Fruit fly (Drosophila melanogaster) whole organism, embryonic: ENCODE measurements around the gene dhd.
A peak's percentile ranks its signal among the peaks of the same experiment; 100 is the strongest.

Experiments
- Blimp-1 ChIP-seq: fragments of 200-800 bp; sonication (Bioruptor generic); optimal IDR thresholded peaks from 3 replicates; lab custom pipeline; 2018; ENCODE audit warnings: missing biosample characterization, missing genetic modification characterization, mild to moderate bottlenecking, moderate library complexity, missing genetic modification reagents
- CG10209 ChIP-seq: fragments of 200-800 bp; sonication (Bioruptor generic); optimal IDR thresholded peaks from 3 replicates; lab custom pipeline; 2017; ENCODE audit warnings: missing biosample characterization, mild to moderate bottlenecking, missing genetic modification characterization, missing genetic modification reagents
- CG11504 ChIP-seq: fragments of 200-800 bp; sonication (Bioruptor generic); optimal IDR thresholded peaks from 3 replicates; lab custom pipeline; 2019; ENCODE audit warnings: missing biosample characterization, mild to moderate bottlenecking, missing genetic modification characterization, moderate library complexity
- CG15011 ChIP-seq: fragments of 200-800 bp; sonication (Bioruptor generic); optimal IDR thresholded peaks from 3 replicates; lab custom pipeline; 2018; ENCODE audit warnings: missing biosample characterization, mild to moderate bottlenecking, missing genetic modification characterization
- CG15514 ChIP-seq: fragments of 200-800 bp; sonication (Bioruptor generic); optimal IDR thresholded peaks from 3 replicates; lab custom pipeline; 2017; ENCODE audit warnings: missing biosample characterization, missing genetic modification characterization, mild to moderate bottlenecking, moderate library complexity, missing genetic modification reagents
- CG1603 ChIP-seq: fragments of 200-800 bp; sonication (Bioruptor generic); optimal IDR thresholded peaks from 2 replicates; lab custom pipeline; 2019; ENCODE audit warnings: missing biosample characterization, mild to moderate bottlenecking, missing genetic modification characterization, moderate library complexity
- CG18011 ChIP-seq: fragments of 200-800 bp; sonication (Bioruptor generic); optimal IDR thresholded peaks from 2 replicates; lab custom pipeline; 2017; ENCODE audit warnings: missing biosample characterization, missing genetic modification characterization, mild to moderate bottlenecking, moderate library complexity, missing genotype
- CG34224 ChIP-seq: fragments of 200-800 bp; sonication (Bioruptor generic); IDR thresholded peaks from 3 replicates; pipeline ENCODE4 v1.3.6; 2022; ENCODE audit warnings: missing biosample characterization, missing genetic modification characterization; ENCODE audit not compliant: partially characterized antibody
- CG42726 ChIP-seq: fragments of 200-800 bp; sonication (Bioruptor generic); IDR thresholded peaks from 2 replicates; pipeline ENCODE4 v1.3.6; 2022; ENCODE audit warnings: missing biosample characterization, missing genetic modification characterization; ENCODE audit not compliant: partially characterized antibody
- CG4282 ChIP-seq: fragments of 200-800 bp; sonication (Bioruptor generic); optimal IDR thresholded peaks from 2 replicates; lab custom pipeline; 2016; ENCODE audit warnings: missing biosample characterization, missing genetic modification characterization
- CG4404 ChIP-seq: fragments of 200-800 bp; sonication (Bioruptor generic); IDR thresholded peaks from 2 replicates; pipeline ENCODE4 v1.3.6; 2022; ENCODE audit warnings: missing biosample characterization, missing genetic modification characterization
- CG4730 ChIP-seq: fragments of 200-800 bp; sonication (Bioruptor generic); IDR thresholded peaks from 2 replicates; pipeline ENCODE4 v1.3.6; 2022; ENCODE audit warnings: missing biosample characterization, missing genetic modification characterization
- CG6791 ChIP-seq: fragments of 200-800 bp; sonication (Bioruptor generic); IDR thresholded peaks from 3 replicates; pipeline ENCODE4 v1.3.6; 2022; ENCODE audit warnings: missing biosample characterization, missing genetic modification characterization; ENCODE audit not compliant: partially characterized antibody
- CG7556 ChIP-seq: fragments of 200-800 bp; sonication (Bioruptor generic); optimal IDR thresholded peaks from 2 replicates; lab custom pipeline; 2017; ENCODE audit warnings: missing biosample characterization, mild to moderate bottlenecking, missing genetic modification characterization
- CG7928 ChIP-seq: fragments of 200-800 bp; sonication (Bioruptor generic); optimal IDR thresholded peaks from 2 replicates; lab custom pipeline; 2017; ENCODE audit warnings: missing biosample characterization, mild to moderate bottlenecking, missing genetic modification characterization
- CG9437 ChIP-seq: fragments of 200-800 bp; sonication (Bioruptor generic); optimal IDR thresholded peaks from 2 replicates; lab custom pipeline; 2018; ENCODE audit warnings: missing biosample characterization, mild to moderate bottlenecking, missing genetic modification characterization
- CG9817 ChIP-seq: fragments of 200-800 bp; sonication (Bioruptor generic); optimal IDR thresholded peaks from 2 replicates; lab custom pipeline; 2018; ENCODE audit warnings: missing biosample characterization, mild to moderate bottlenecking, missing genetic modification characterization, moderate library complexity
- CG9876 ChIP-seq: fragments of 200-800 bp; sonication (Bioruptor generic); optimal IDR thresholded peaks from 2 replicates; lab custom pipeline; 2016; ENCODE audit warnings: missing biosample characterization, missing genetic modification characterization
- CG9932 ChIP-seq: fragments of 200-800 bp; sonication (Bioruptor generic); IDR thresholded peaks from 2 replicates; pipeline ENCODE4 v1.3.6; 2022; ENCODE audit warnings: missing biosample characterization, missing genetic modification characterization
- CHES-1-like ChIP-seq: fragments of 200-800 bp; sonication (Bioruptor generic); optimal IDR thresholded peaks from 2 replicates; lab custom pipeline; 2016; ENCODE audit warnings: missing biosample characterization, missing genetic modification characterization
- Eip74EF ChIP-seq, 2 experiments: fragments of 200-800 bp in 1 of 2; fragments of >200 bp in 1 of 2; sonication (Bioruptor generic) in 1 of 2; optimal IDR thresholded peaks; 2 replicates each; lab custom pipeline; 2017 to 2019; ENCODE audit warnings: missing biosample characterization in 2 of 2, missing genetic modification characterization in 2 of 2, mild to moderate bottlenecking in 1 of 2, moderate library complexity in 1 of 2
- Ets65A ChIP-seq: fragments of 200-800 bp; sonication (Bioruptor generic); peaks from one replicate; lab custom pipeline; 2016; ENCODE audit warnings: missing biosample characterization, missing genetic modification characterization
- Gsc ChIP-seq: fragments of 200-800 bp; sonication (Bioruptor generic); IDR thresholded peaks from 2 replicates; pipeline ENCODE4 v1.3.6; 2022; ENCODE audit warnings: missing biosample characterization, missing genetic modification characterization
- Hand ChIP-seq: fragments of 200-800 bp; sonication (Bioruptor generic); optimal IDR thresholded peaks from 2 replicates; lab custom pipeline; 2017; ENCODE audit warnings: mild to moderate bottlenecking, missing biosample characterization, missing genetic modification reagents, missing genetic modification characterization
- Mad ChIP-seq: fragments of 200-800 bp; sonication (Bioruptor generic); optimal IDR thresholded peaks from 2 replicates; lab custom pipeline; 2016; ENCODE audit warnings: missing biosample characterization, missing genetic modification characterization
- Mes4 ChIP-seq: fragments of 200-800 bp; sonication (Bioruptor generic); optimal IDR thresholded peaks from 2 replicates; lab custom pipeline; 2016; ENCODE audit warnings: missing biosample characterization, missing genetic modification characterization
- PHDP ChIP-seq: fragments of 200-800 bp; sonication (Bioruptor generic); optimal IDR thresholded peaks from 3 replicates; lab custom pipeline; 2018; ENCODE audit warnings: missing biosample characterization, mild to moderate bottlenecking, missing genetic modification characterization, moderate library complexity
- Pdp1 ChIP-seq, 2 experiments: fragments of 200-800 bp; sonication (Bioruptor generic); optimal IDR thresholded peaks; 3 replicates each; lab custom pipeline; 2016; ENCODE audit warnings: missing biosample characterization in 2 of 2, missing genetic modification characterization in 2 of 2, mild to moderate bottlenecking in 1 of 2, moderate library complexity in 1 of 2
- Scr ChIP-seq: fragments of 200-800 bp; sonication (Bioruptor generic); IDR thresholded peaks from 2 replicates; pipeline ENCODE4 v1.3.6; 2022; ENCODE audit warnings: missing biosample characterization, missing genetic modification characterization; ENCODE audit not compliant: partially characterized antibody
- Sin3A ChIP-seq: fragments of >200 bp; optimal IDR thresholded peaks from 2 replicates; lab custom pipeline; 2018
- Tbp ChIP-seq: fragments of >200 bp; optimal IDR thresholded peaks from 2 replicates; lab custom pipeline; 2018; ENCODE audit warnings: missing biosample characterization, missing genetic modification characterization
- ap ChIP-seq: fragments of 200-800 bp; sonication (Bioruptor generic); IDR thresholded peaks from 2 replicates; pipeline ENCODE4 v1.3.6; 2022; ENCODE audit warnings: missing biosample characterization, missing genetic modification characterization
- ase ChIP-seq: fragments of 200-800 bp; sonication (Bioruptor generic); IDR thresholded peaks from 3 replicates; pipeline ENCODE4 v1.3.6; 2022; ENCODE audit warnings: missing biosample characterization, missing genetic modification characterization
- bab2 ChIP-seq: fragments of 200-800 bp; sonication (Bioruptor generic); optimal IDR thresholded peaks from 2 replicates; lab custom pipeline; 2016; ENCODE audit warnings: missing biosample characterization, missing genetic modification characterization
- bowl ChIP-seq: fragments of 200-800 bp; sonication (Bioruptor generic); IDR thresholded peaks from 2 replicates; pipeline ENCODE4 v1.3.6; 2022; ENCODE audit warnings: missing biosample characterization, missing genetic modification characterization
- br ChIP-seq: fragments of >200 bp; optimal IDR thresholded peaks from 2 replicates; lab custom pipeline; 2017
- chif ChIP-seq, 2 experiments: fragments of 200-800 bp; sonication (Bioruptor generic); optimal IDR thresholded peaks; 3 replicates each; lab custom pipeline; 2016; ENCODE audit warnings: missing biosample characterization in 2 of 2, missing genetic modification characterization in 2 of 2
- chinmo ChIP-seq: fragments of 200-800 bp; sonication (Bioruptor generic); IDR thresholded peaks from 4 replicates; pipeline ENCODE4 v1.3.6; 2022; ENCODE audit warnings: missing biosample characterization, missing genetic modification characterization; ENCODE audit not compliant: partially characterized antibody
- dysf ChIP-seq: fragments of 200-800 bp; sonication (Bioruptor generic); IDR thresholded peaks from 3 replicates; pipeline ENCODE4 v1.3.6; 2022; ENCODE audit warnings: missing biosample characterization, missing genetic modification characterization
- fd64A ChIP-seq: fragments of 200-800 bp; sonication (Bioruptor generic); optimal IDR thresholded peaks from 3 replicates; lab custom pipeline; 2018; ENCODE audit warnings: missing biosample characterization, mild to moderate bottlenecking, missing genetic modification characterization
- ind ChIP-seq: fragments of 200-800 bp; sonication (Bioruptor generic); optimal IDR thresholded peaks from 3 replicates; lab custom pipeline; 2016; ENCODE audit warnings: missing biosample characterization, missing genetic modification characterization
- lilli ChIP-seq: fragments of 200-800 bp; sonication (Bioruptor generic); optimal IDR thresholded peaks from 3 replicates; lab custom pipeline; 2016; ENCODE audit warnings: missing biosample characterization, missing genetic modification characterization
- nmo ChIP-seq: fragments of 200-800 bp; sonication (Bioruptor generic); optimal IDR thresholded peaks from 2 replicates; lab custom pipeline; 2018; ENCODE audit warnings: missing biosample characterization, mild to moderate bottlenecking, missing genetic modification characterization, moderate library complexity
- p53 ChIP-seq: fragments of 200-800 bp; sonication (Bioruptor generic); optimal IDR thresholded peaks from 2 replicates; lab custom pipeline; 2016; ENCODE audit warnings: missing biosample characterization, missing genetic modification characterization
- pho ChIP-seq: fragments of 200-800 bp; sonication (Bioruptor generic); optimal IDR thresholded peaks from 2 replicates; lab custom pipeline; 2016; ENCODE audit warnings: missing biosample characterization, missing genetic modification characterization
- phol ChIP-seq: fragments of 200-800 bp; sonication (Bioruptor generic); optimal IDR thresholded peaks from 3 replicates; lab custom pipeline; 2018; ENCODE audit warnings: missing biosample characterization, mild to moderate bottlenecking, missing genetic modification characterization, moderate library complexity
- pros ChIP-seq: fragments of 200-800 bp; sonication (Bioruptor generic); optimal IDR thresholded peaks from 3 replicates; lab custom pipeline; 2019; ENCODE audit warnings: missing biosample characterization, mild to moderate bottlenecking, missing genetic modification characterization, moderate library complexity
- pum ChIP-seq: fragments of 200-800 bp; sonication (Bioruptor generic); optimal IDR thresholded peaks from 2 replicates; lab custom pipeline; 2016; ENCODE audit warnings: missing biosample characterization, missing genetic modification characterization
- stwl ChIP-seq: fragments of 200-800 bp; sonication (Bioruptor generic); optimal IDR thresholded peaks from 3 replicates; lab custom pipeline; 2018; ENCODE audit warnings: missing biosample characterization, mild to moderate bottlenecking, missing genetic modification characterization, moderate library complexity
- tgo ChIP-seq: fragments of 200-800 bp; sonication (Bioruptor generic); IDR thresholded peaks from 3 replicates; pipeline ENCODE4 v1.3.6; 2022; ENCODE audit warnings: missing biosample characterization, missing genetic modification characterization
- wdn ChIP-seq: fragments of 200-800 bp; sonication (Bioruptor generic); IDR thresholded peaks from 2 replicates; pipeline ENCODE4 v1.3.6; 2022; ENCODE audit warnings: missing biosample characterization, missing genetic modification characterization

The dhd gene

DNA sequence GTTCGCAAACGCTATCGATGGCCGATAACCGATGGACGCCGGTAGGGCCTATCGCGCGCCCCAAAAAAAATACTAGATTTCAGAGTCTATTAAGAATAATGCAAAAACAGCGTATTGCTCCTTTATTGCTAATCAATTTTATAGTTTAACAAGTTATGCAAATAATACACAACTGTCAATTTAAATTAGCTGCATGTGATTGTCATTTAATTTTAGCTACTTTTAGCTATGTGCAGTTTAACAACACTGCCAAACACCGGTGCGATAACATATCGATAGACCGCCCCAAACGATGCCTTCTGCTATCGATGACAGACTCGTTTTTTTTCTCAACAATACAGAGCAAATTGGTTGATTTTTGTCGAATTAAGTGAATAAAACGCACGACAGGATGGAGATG is 3.0 kb upstream of the dhd start, which contains the start of the genes Cdk7 and snf (continued):
- TF ChIP-seq ind (GFP tag; lab: Kevin White, UChicago) (peak; percentile 37), CG9876 (GFP tag; lab: Kevin White, UChicago) (peak; percentile 40), Scr (GFP tag; lab: Robert Waterston, UW) (peak; percentile 87), lilli (peak; percentile 71), chinmo (0 out of 4 replicates have a peak, but pooled peaks have one; percentile 56), ase (no peak), CG4282 (GFP tag; lab: Kevin White, UChicago) (peak; percentile 8), stwl (peak; percentile 80), CG4730 (no peak), CG9437 (no peak), Mad (GFP tag; lab: Kevin White, UChicago) (peak; percentile 32), pum (GFP tag; lab: Kevin White, UChicago) (peak; percentile 20), fd64A (GFP tag; lab: Kevin White, UChicago) (no peak), Eip74EF (GFP tag; optimal IDR thresholded peaks at IDR 0.05; lab: Kevin White, UChicago) (no peak), nmo (GFP tag; lab: Kevin White, UChicago) (peak; percentile 65), pros (no peak), br (lab: Kevin White, UChicago) (no peak), dysf (GFP tag; lab: Robert Waterston, UW) (no peak), CG11504 (no peak), bowl (GFP tag; lab: Robert Waterston, UW) (no peak), CG15514 (GFP tag; lab: Kevin White, UChicago) (peak; percentile 76), tgo (GFP tag; lab: Robert Waterston, UW) (no peak), CHES-1-like (GFP tag; lab: Kevin White, UChicago) (peak; percentile 56), CG15011 (no peak), Mes4 (GFP tag; lab: Kevin White, UChicago) (no peak), CG7928 (GFP tag; lab: Kevin White, UChicago) (no peak), Tbp (no peak), CG18011 (GFP tag; lab: Kevin White, UChicago) (peak; percentile 5), Pdp1 (GFP tag; optimal IDR thresholded peaks at IDR 0.05; lab: Kevin White, UChicago) (peak in 1 of 2 experiments; percentile 22), CG1603 (tag; lab: Kevin White, UChicago) (peak; percentile 66), PHDP (tag; lab: Kevin White, UChicago) (no peak), wdn (no peak), Sin3A (lab: Kevin White, UChicago) (peak; percentile 95), CG9817 (tag; lab: Kevin White, UChicago) (peak; percentile 5), pho (GFP tag; lab: Kevin White, UChicago) (peak; percentile 49), phol (tag; lab: Kevin White, UChicago) (peak; percentile 60), CG6791 (GFP tag; lab: Robert Waterston, UW) (peak; percentile 87), CG10209 (GFP tag; lab: Kevin White, UChicago) (peak; percentile 12), Gsc (GFP tag; lab: Robert Waterston, UW) (no peak), CG34224 (GFP tag; lab: Robert Waterston, UW) (peak; percentile 88), Hand (GFP tag; lab: Kevin White, UChicago) (no peak), chif (GFP tag; optimal IDR thresholded peaks at IDR 0.05; lab: Kevin White, UChicago) (no peak), CG4404 (GFP tag; lab: Robert Waterston, UW) (peak; percentile 36; the same call in 1 of the 2 replicates), CG42726 (peak; percentile 42; the same call in 1 of the 2 replicates), Ets65A (GFP tag; lab: Kevin White, UChicago) (peak; percentile 89), p53 (GFP tag; lab: Kevin White, UChicago) (peak; percentile 4), ap (no peak), bab2 (GFP tag; lab: Kevin White, UChicago) (peak; percentile 57), CG7556 (GFP tag; lab: Kevin White, UChicago) (no peak), CG9932 (GFP tag; lab: Robert Waterston, UW) (peak; percentile 56), Blimp-1 (GFP tag; lab: Kevin White, UChicago) (no peak)
